Worm (Caenorhabditis elegans): ENCODE results near the gene dhhc-9.

dhhc-9 gene

DNA sequence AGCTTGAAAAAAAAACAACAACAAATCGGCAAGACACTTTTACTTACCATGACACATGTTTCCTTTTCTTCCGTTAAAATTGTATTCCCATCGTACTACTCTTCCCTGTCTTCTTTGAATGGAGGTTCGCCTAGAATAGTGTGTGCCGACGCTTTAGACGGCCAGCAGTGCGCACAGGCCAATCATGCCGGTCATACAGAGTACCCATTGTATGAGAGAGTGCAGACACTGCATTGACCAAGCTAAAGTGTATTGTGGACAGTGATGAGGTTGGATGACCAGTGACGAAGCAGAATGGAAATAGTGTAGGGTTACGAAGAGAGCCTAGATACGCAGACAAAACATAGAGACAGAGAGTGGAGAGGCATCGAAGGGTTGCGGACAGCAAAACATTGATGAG is at the start of gene dhhc-9:
Gene dhhc-9, minus strand, starts transcription at position 154 of the 400 bp plus-strand sequence.
- no peak for TF ChIP-seq ces-1 (GFP tag; optimal IDR thresholded peaks at IDR 0.05)
- TF ChIP-seq pqm-1 (tag; optimal IDR thresholded peaks at IDR 0.05), result no peak
- no peak for TF ChIP-seq ceh-82 (tag; optimal IDR thresholded peaks at IDR 0.05)
- peak; percentile 16 for TF ChIP-seq ztf-7 (tag; optimal IDR thresholded peaks at IDR 0.05)
- TF ChIP-seq mep-1 (tag; optimal IDR thresholded peaks at IDR 0.05), result no peak
- no peak for TF ChIP-seq Y75B8A.6 (GFP tag; IDR thresholded peaks at IDR 0.05)
- TF ChIP-seq mes-2 (tag; optimal IDR thresholded peaks at IDR 0.05; ENCODE audit: poor library complexity, severe bottlenecking), result peak; percentile 75
- no peak for TF ChIP-seq cey-2 (tag; optimal IDR thresholded peaks at IDR 0.05; ENCODE audit: borderline replicate concordance, insufficient read depth)
- TF ChIP-seq nhr-11 (tag; optimal IDR thresholded peaks at IDR 0.05), result peak; percentile 7
- TF ChIP-seq unc-62 (GFP tag; optimal IDR thresholded peaks at IDR 0.05 in 1 of 2), result peak in 1 of 2 experiments; percentile 89
- no peak for TF ChIP-seq unc-62 (tag; optimal IDR thresholded peaks at IDR 0.05)
- no peak for TF ChIP-seq nhr-237 (tag; optimal IDR thresholded peaks at IDR 0.05)
- TF ChIP-seq fos-1 (tag; optimal IDR thresholded peaks at IDR 0.05), result no peak
- TF ChIP-seq nhr-28 (tag; optimal IDR thresholded peaks at IDR 0.05), result peak; percentile 56
- peak; percentile 47 for TF ChIP-seq F10B5.3 (tag; optimal IDR thresholded peaks at IDR 0.05)
- no peak for TF ChIP-seq nhr-42 (GFP tag; IDR thresholded peaks at IDR 0.05)
- no peak for TF ChIP-seq Y105C5A.15 (GFP tag; IDR thresholded peaks at IDR 0.05)
- TF ChIP-seq mxl-3 (GFP tag; optimal IDR thresholded peaks at IDR 0.05), result peak; percentile 74
- TF ChIP-seq nhr-41 (GFP tag; IDR thresholded peaks at IDR 0.05), result peak; percentile 58; the same call in 1 of the 2 replicates
- TF ChIP-seq dve-1 (tag; optimal IDR thresholded peaks at IDR 0.05; ENCODE audit: insufficient read depth), result peak; percentile 50
- peak; percentile 40 for TF ChIP-seq dmd-6 (GFP tag; IDR thresholded peaks at IDR 0.05)
- no peak for TF ChIP-seq skn-1 (tag; optimal IDR thresholded peaks at IDR 0.05)
- TF ChIP-seq php-3 (GFP tag; IDR thresholded peaks at IDR 0.05), result 0 out of 2 replicates have a peak, but pooled peaks have one; percentile 7
- TF ChIP-seq nhr-77 (tag; optimal IDR thresholded peaks at IDR 0.05), result no peak
- no peak for TF ChIP-seq vab-7 (GFP tag; IDR thresholded peaks at IDR 0.05)
- no peak for TF ChIP-seq dmd-9 (GFP tag; IDR thresholded peaks at IDR 0.05)
- no peak for TF ChIP-seq lin-38 (GFP tag; IDR thresholded peaks at IDR 0.05)
- TF ChIP-seq snpc-4 (tag; optimal IDR thresholded peaks at IDR 0.05), result no peak
- TF ChIP-seq jun-1 (tag; optimal IDR thresholded peaks at IDR 0.05), result no peak
- TF ChIP-seq hif-1 (tag; optimal IDR thresholded peaks at IDR 0.05), result no peak
- no peak for TF ChIP-seq spr-3 (GFP tag; optimal IDR thresholded peaks at IDR 0.05)
- TF ChIP-seq lin-15B (tag; optimal IDR thresholded peaks at IDR 0.05), result no peak
- no peak for TF ChIP-seq ctbp-1 (GFP tag; IDR thresholded peaks at IDR 0.05)
- no peak for TF ChIP-seq set-16 (GFP tag; IDR thresholded peaks at IDR 0.05)
- TF ChIP-seq hlh-30 (tag; optimal IDR thresholded peaks at IDR 0.05; ENCODE audit: insufficient read depth), result peak; percentile 68
- no peak for TF ChIP-seq unc-39 (tag; optimal IDR thresholded peaks at IDR 0.05)
- TF ChIP-seq aly-2 (tag; optimal IDR thresholded peaks at IDR 0.05), result no peak
- TF ChIP-seq lin-13 (GFP tag; optimal IDR thresholded peaks at IDR 0.05), result no peak
- peak; percentile 19 for TF ChIP-seq nhr-48 (tag; optimal IDR thresholded peaks at IDR 0.05)
- no peak for TF ChIP-seq zfp-2 (tag; optimal IDR thresholded peaks at IDR 0.05)
- TF ChIP-seq sdz-12 (GFP tag; optimal IDR thresholded peaks at IDR 0.05), result no peak
- TF ChIP-seq ceh-32 (tag; optimal IDR thresholded peaks at IDR 0.05; ENCODE audit: poor library complexity), result no peak
- TF ChIP-seq ceh-20 (GFP tag; IDR thresholded peaks at IDR 0.05), result no peak
- peak; percentile 76 for TF ChIP-seq hlh-11 (tag; optimal IDR thresholded peaks at IDR 0.05)
- no peak for TF ChIP-seq zag-1 (tag; optimal IDR thresholded peaks at IDR 0.05)
- TF ChIP-seq tra-1 (GFP tag; IDR thresholded peaks at IDR 0.05), result no peak
- TF ChIP-seq mdl-1 (tag; optimal IDR thresholded peaks at IDR 0.05), result peak in 1 of 2 experiments; percentile 11
- no peak for TF ChIP-seq ztf-11 (tag; optimal IDR thresholded peaks at IDR 0.05)
- TF ChIP-seq spr-1 (tag; optimal IDR thresholded peaks at IDR 0.05), result peak; percentile 17
- TF ChIP-seq F37D6.2 (tag; optimal IDR thresholded peaks at IDR 0.05), result no peak
- no peak for TF ChIP-seq lir-3 (tag; optimal IDR thresholded peaks at IDR 0.05)
- TF ChIP-seq saeg-2 (GFP tag; IDR thresholded peaks at IDR 0.05), result no peak
